Worm (Caenorhabditis elegans) whole organism, young adult: Measurements from ENCODE around the gene F42E8.1.
A peak's percentile ranks its signal among the peaks of the same experiment; 100 is the strongest.

ENCODE experiments used
- B0035.1 ChIP-seq: sonication (generic microtip); optimal IDR thresholded peaks from 2 replicates; lab custom pipeline; 2016; ENCODE audit warnings: missing genetic modification characterization, mild to moderate bottlenecking, missing compliant biosample characterization, missing genotype, missing genetic modification reagents
- K12H6.12 ChIP-seq: fragments of 200-800 bp; sonication (Bioruptor generic); optimal IDR thresholded peaks from 2 replicates; lab custom pipeline; 2018; ENCODE audit warnings: mild to moderate bottlenecking, missing genetic modification characterization, missing compliant biosample characterization
- Y53F4B.3 ChIP-seq: fragments of 200-800 bp; sonication (Bioruptor generic); IDR thresholded peaks from 2 replicates; pipeline ENCODE4 v1.3.6; 2022; ENCODE audit warnings: missing genetic modification reagents, missing genetic modification characterization, missing compliant biosample characterization
- ama-1 ChIP-seq, 3 experiments: fragments of 150-350 bp in 1 of 3; sonication (generic microtip) in 2 of 3; optimal IDR thresholded peaks; 2 replicates each; lab custom pipeline; 2014 to 2018; ENCODE audit warnings: missing biosample characterization in 2 of 3, missing genetic modification characterization in 2 of 3, missing genetic modification reagents in 2 of 3
- aptf-3 ChIP-seq: fragments of 200-800 bp; sonication (Bioruptor generic); IDR thresholded peaks from 2 replicates; pipeline ENCODE4 v1.3.6; 2022; ENCODE audit warnings: missing genetic modification characterization, missing compliant biosample characterization
- dox-1 ChIP-seq: fragments of 200-800 bp; sonication (Bioruptor generic); IDR thresholded peaks from 2 replicates; pipeline ENCODE4 v1.3.6; 2022; ENCODE audit warnings: missing genetic modification reagents, missing genetic modification characterization, missing compliant biosample characterization
- dpl-1 ChIP-seq: fragments of 150-350 bp; optimal IDR thresholded peaks from 2 replicates; lab custom pipeline; 2014; ENCODE audit warnings: missing biosample characterization, missing genetic modification reagents, missing genetic modification characterization
- lin-54 ChIP-seq: fragments of 200-800 bp; sonication (Bioruptor generic); optimal IDR thresholded peaks from 2 replicates; lab custom pipeline; 2018; ENCODE audit warnings: mild to moderate bottlenecking, missing genetic modification characterization, missing compliant biosample characterization
- nhr-120 ChIP-seq: fragments of 200-800 bp; sonication (Bioruptor generic); IDR thresholded peaks from 2 replicates; pipeline ENCODE4 v1.3.6; 2022; ENCODE audit warnings: missing genetic modification characterization, missing compliant biosample characterization
- pha-4 ChIP-seq: fragments of 150-350 bp; sonication (generic microtip); optimal IDR thresholded peaks from 2 replicates; lab custom pipeline; 2014; ENCODE audit warnings: missing biosample characterization, missing genetic modification reagents, missing genetic modification characterization
- snpc-4 ChIP-seq, 5 experiments: fragments of 150-350 bp in 1 of 5; sonication (generic microtip) in 4 of 5; optimal IDR thresholded peaks; 2 replicates each; lab custom pipeline; 2014 to 2018; ENCODE audit warnings: missing genetic modification characterization in 5 of 5, missing biosample characterization in 3 of 5, antibody characterized with exemption in 2 of 5, mild to moderate bottlenecking in 2 of 5, missing compliant biosample characterization in 2 of 5, missing genotype in 2 of 5, moderate library complexity in 2 of 5, missing genetic modification reagents in 1 of 5
- unc-62 ChIP-seq: fragments of 150-350 bp; optimal IDR thresholded peaks from 2 replicates; lab custom pipeline; 2014; ENCODE audit warnings: missing biosample characterization, missing genetic modification reagents, missing genetic modification characterization

ce11 chrV:13043195-13043762 is 18.7 kb upstream of the F42E8.1 start, which contains the start of gene lap-2:
- TF ChIP-seq K12H6.12 (tag; lab: Kevin White, UChicago) (no peak), ama-1 (optimal IDR thresholded peaks at IDR 0.05; lab: Kevin White, UChicago) (no peak), ama-1 (GFP tag; optimal IDR thresholded peaks at IDR 0.05; lab: Kevin White, UChicago) (no peak), dpl-1 (GFP tag; lab: Kevin White, UChicago) (no peak), B0035.1 (tag; lab: Kevin White, UChicago) (no peak), dox-1 (GFP tag; lab: Robert Waterston, UW) (peak; percentile 52), Y53F4B.3 (GFP tag; lab: Robert Waterston, UW) (no peak), pha-4 (tag; lab: Kevin White, UChicago) (no peak), lin-54 (GFP tag; lab: Kevin White, UChicago) (no peak), nhr-120 (GFP tag; lab: Robert Waterston, UW) (no peak), aptf-3 (GFP tag; lab: Robert Waterston, UW) (no peak), unc-62 (GFP tag; lab: Kevin White, UChicago) (peak; percentile 90), snpc-4 (GFP tag; optimal IDR thresholded peaks at IDR 0.05; lab: Kevin White, UChicago) (no peak), snpc-4 (tag; optimal IDR thresholded peaks at IDR 0.05; lab: Kevin White, UChicago) (peak in 1 of 4 experiments; percentile 26)
